Fruit fly (Drosophila melanogaster) whole organism, adult: ENCODE measurements around the gene CG1896.
A peak's percentile ranks its signal among the peaks of the same experiment; 100 is the strongest.

Source experiments
- CG11617 ChIP-seq: fragments of 200-800 bp; sonication (Bioruptor generic); optimal IDR thresholded peaks from 2 replicates; lab custom pipeline; 2017; ENCODE audit warnings: mild to moderate bottlenecking, missing biosample characterization, missing genetic modification reagents, missing genetic modification characterization
- CG12768 ChIP-seq: fragments of 200-800 bp; sonication (Bioruptor generic); optimal IDR thresholded peaks from 2 replicates; lab custom pipeline; 2017; ENCODE audit warnings: missing biosample characterization, missing genetic modification characterization, mild to moderate bottlenecking, moderate library complexity, missing genetic modification reagents
- CG14711 ChIP-seq: fragments of 200-800 bp; sonication (Bioruptor generic); optimal IDR thresholded peaks from 2 replicates; lab custom pipeline; 2018; ENCODE audit warnings: missing biosample characterization, mild to moderate bottlenecking, missing genetic modification characterization, moderate library complexity
- CG1620 ChIP-seq: fragments of 200-800 bp; sonication (Bioruptor generic); optimal IDR thresholded peaks from 2 replicates; lab custom pipeline; 2016; ENCODE audit warnings: missing biosample characterization, missing genetic modification characterization
- CG33017 ChIP-seq: fragments of 200-800 bp; sonication (Bioruptor generic); optimal IDR thresholded peaks from 2 replicates; lab custom pipeline; 2018; ENCODE audit warnings: missing biosample characterization, mild to moderate bottlenecking, missing genetic modification characterization, moderate library complexity
- CG5204 ChIP-seq: fragments of 200-800 bp; sonication (Bioruptor generic); optimal IDR thresholded peaks from 2 replicates; lab custom pipeline; 2016; ENCODE audit warnings: missing biosample characterization, missing genetic modification characterization
- CG7045 ChIP-seq: fragments of 200-800 bp; sonication (Bioruptor generic); optimal IDR thresholded peaks from 2 replicates; lab custom pipeline; 2017; ENCODE audit warnings: missing biosample characterization, mild to moderate bottlenecking, missing genetic modification characterization
- CG7101 ChIP-seq: fragments of 200-800 bp; sonication (Bioruptor generic); optimal IDR thresholded peaks from 2 replicates; lab custom pipeline; 2018; ENCODE audit warnings: missing biosample characterization, mild to moderate bottlenecking, missing genetic modification characterization, moderate library complexity
- Clk ChIP-seq: fragments of 200-800 bp; sonication (Bioruptor generic); optimal IDR thresholded peaks from 2 replicates; lab custom pipeline; 2017; ENCODE audit warnings: missing biosample characterization, missing genetic modification characterization
- Crg-1 ChIP-seq: fragments of 200-800 bp; sonication (Bioruptor generic); optimal IDR thresholded peaks from 2 replicates; lab custom pipeline; 2016; ENCODE audit warnings: missing biosample characterization, missing genetic modification characterization
- Hr96 ChIP-seq: fragments of 200-800 bp; sonication (Bioruptor generic); optimal IDR thresholded peaks from 2 replicates; lab custom pipeline; 2016; ENCODE audit warnings: missing biosample characterization, missing genetic modification characterization
- Mnt ChIP-seq: fragments of 200-800 bp; sonication (Bioruptor generic); optimal IDR thresholded peaks from 2 replicates; lab custom pipeline; 2016; ENCODE audit warnings: missing biosample characterization, mild to moderate bottlenecking, missing genetic modification characterization
- bab1 ChIP-seq: fragments of 200-800 bp; sonication (Bioruptor generic); optimal IDR thresholded peaks from 3 replicates; lab custom pipeline; 2019; ENCODE audit warnings: missing biosample characterization, mild to moderate bottlenecking, missing genetic modification characterization, moderate library complexity
- cic ChIP-seq: fragments of 200-800 bp; sonication (Bioruptor generic); optimal IDR thresholded peaks from 2 replicates; lab custom pipeline; 2017; ENCODE audit warnings: missing biosample characterization, mild to moderate bottlenecking, missing genetic modification characterization, moderate library complexity
- cnc ChIP-seq, 2 experiments: fragments of >200 bp; optimal IDR thresholded peaks; 2 replicates each; lab custom pipeline; 2017
- kay ChIP-seq: fragments of 200-800 bp; sonication (Bioruptor generic); peaks from one replicate; lab custom pipeline; 2016; ENCODE audit warnings: missing biosample characterization, missing genetic modification characterization, borderline replicate concordance
- ovo ChIP-seq: fragments of 200-800 bp; sonication (Bioruptor generic); optimal IDR thresholded peaks from 2 replicates; lab custom pipeline; 2016; ENCODE audit warnings: missing biosample characterization, missing genetic modification characterization
- pad ChIP-seq: fragments of 200-800 bp; sonication (Bioruptor generic); optimal IDR thresholded peaks from 3 replicates; lab custom pipeline; 2017; ENCODE audit warnings: missing biosample characterization, missing genetic modification characterization, mild to moderate bottlenecking, moderate library complexity, missing genetic modification reagents
- tj ChIP-seq: fragments of 200-800 bp; sonication (Bioruptor generic); optimal IDR thresholded peaks from 3 replicates; lab custom pipeline; 2017; ENCODE audit warnings: missing biosample characterization, mild to moderate bottlenecking, missing genetic modification characterization, moderate library complexity
- toe ChIP-seq: fragments of 200-800 bp; sonication (Bioruptor generic); optimal IDR thresholded peaks from 2 replicates; lab custom pipeline; 2016; ENCODE audit warnings: missing biosample characterization, missing genetic modification characterization

CG1896 gene

dm6 chr3R:31777482-31778165 lies 33.5 kb downstream of the CG1896 start:
- TF ChIP-seq CG7045 (GFP tag; lab: Kevin White, UChicago) (no peak), cic (GFP tag; lab: Kevin White, UChicago) (peak; percentile 39), kay (GFP tag; lab: Kevin White, UChicago) (peak; percentile 8), Mnt (GFP tag; lab: Kevin White, UChicago) (peak; percentile 53)

- TF ChIP-seq CG7101 (tag; lab: Kevin White, UChicago) (peak; percentile 34), tj (GFP tag; lab: Kevin White, UChicago) (peak; percentile 35), Mnt (GFP tag; lab: Kevin White, UChicago) (peak; percentile 76), Hr96 (GFP tag; lab: Kevin White, UChicago) (no peak), pad (GFP tag; lab: Kevin White, UChicago) (no peak), bab1 (peak; percentile 59), CG7045 (GFP tag; lab: Kevin White, UChicago) (no peak), ovo (GFP tag; lab: Kevin White, UChicago) (peak; percentile 89), toe (GFP tag; lab: Kevin White, UChicago) (no peak), CG14711 (tag; lab: Kevin White, UChicago) (peak; percentile 73), Crg-1 (GFP tag; lab: Kevin White, UChicago) (peak; percentile 69), CG5204 (peak; percentile 33), cic (GFP tag; lab: Kevin White, UChicago) (no peak), kay (GFP tag; lab: Kevin White, UChicago) (no peak), CG12768 (GFP tag; lab: Kevin White, UChicago) (no peak), cnc (optimal IDR thresholded peaks at IDR 0.05; lab: Kevin White, UChicago) (no peak), CG1620 (GFP tag; lab: Kevin White, UChicago) (peak; percentile 32), Clk (GFP tag; lab: Kevin White, UChicago) (no peak), CG33017 (no peak), CG11617 (GFP tag; lab: Kevin White, UChicago) (peak; percentile 25)
Measured at dm6 chr3R:31793664-31794417, 49.8 kb downstream of the CG1896 start, which contains the start of the genes Mccc1 and Acf. Gene Mccc1, minus strand, starts transcription at chr3R:31793907. Gene Acf, plus strand, starts transcription at chr3R:31793981.

- TF ChIP-seq Mnt (GFP tag; lab: Kevin White, UChicago) (peak; percentile 94), kay (GFP tag; lab: Kevin White, UChicago) (no peak), ovo (GFP tag; lab: Kevin White, UChicago) (peak; percentile 12), CG33017 (no peak), bab1 (peak; percentile 66), cic (GFP tag; lab: Kevin White, UChicago) (peak; percentile 43)
Measured at dm6 chr3R:31794457-31794856, 50.4 kb downstream of the CG1896 start.
